Worm (Caenorhabditis elegans) whole organism, L4 larva: Measurements from ENCODE around the gene tdo-2.

Experiments used
- nhr-48 ChIP-seq: sonication (generic microtip); optimal IDR thresholded peaks from 2 replicates; lab custom pipeline; 2016; ENCODE audit warnings: mild to moderate bottlenecking, missing genetic modification characterization, missing compliant biosample characterization
- nhr-76 ChIP-seq: fragments of 150-350 bp; optimal IDR thresholded peaks from 2 replicates; lab custom pipeline; 2014; ENCODE audit warnings: missing biosample characterization, missing genetic modification characterization
- php-3 ChIP-seq: fragments of 200-800 bp; sonication (Bioruptor generic); IDR thresholded peaks from 2 replicates; pipeline ENCODE4 v1.3.6; 2022; ENCODE audit warnings: missing genetic modification reagents, missing genetic modification characterization, missing compliant biosample characterization
- skn-1 ChIP-seq: fragments of 150-350 bp; optimal IDR thresholded peaks from 2 replicates; lab custom pipeline; 2014; ENCODE audit warnings: missing biosample characterization, missing genetic modification characterization
- zip-11 ChIP-seq: fragments of 200-800 bp; sonication (Bioruptor generic); IDR thresholded peaks from 2 replicates; pipeline ENCODE4 v1.3.6; 2022; ENCODE audit warnings: missing genetic modification characterization, missing compliant biosample characterization
- ztf-11 ChIP-seq: fragments of 150-350 bp; optimal IDR thresholded peaks from 2 replicates; lab custom pipeline; 2014; ENCODE audit warnings: missing biosample characterization, missing genetic modification characterization

- TF ChIP-seq nhr-76 (tag; lab: Kevin White, UChicago) (no peak), ztf-11 (tag; lab: Kevin White, UChicago) (no peak), nhr-48 (tag; lab: Kevin White, UChicago) (no peak), php-3 (GFP tag; lab: Robert Waterston, UW) (no peak), zip-11 (GFP tag; lab: Robert Waterston, UW) (no peak), skn-1 (tag; lab: Kevin White, UChicago) (no peak)
These were observed 43.5 kb downstream of the tdo-2 start, which contains the start of gene aldo-2 for ce11 chrIII:5876140-5876675.
